Worm (Caenorhabditis elegans): ENCODE data around the gene nep-4.
A peak's percentile ranks its signal among the peaks of the same experiment; 100 is the strongest.

Gene nep-4

DNA sequence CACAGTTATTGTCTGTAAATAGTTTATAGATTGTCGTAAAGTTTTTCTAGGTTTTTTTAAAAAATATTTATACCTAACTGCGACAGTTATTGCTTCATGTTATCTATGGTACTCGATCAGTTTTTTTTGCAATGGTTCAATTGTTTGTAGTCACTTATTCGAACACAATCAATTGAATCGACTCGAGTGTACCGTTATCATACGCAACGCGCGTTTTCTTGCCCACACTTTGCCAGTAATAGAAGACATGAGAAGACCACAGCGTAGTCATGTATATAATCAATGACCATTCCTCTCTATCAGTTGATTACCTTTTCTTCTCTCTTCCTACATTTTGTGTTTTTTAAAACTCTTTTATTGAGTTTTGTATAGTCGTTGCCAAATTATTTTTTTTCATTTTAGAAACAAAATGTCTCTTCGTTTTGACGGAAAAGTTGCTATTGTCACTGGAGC is 45.2 kb downstream of the nep-4 start, which contains the start of gene dhs-28 (continued):
- no peak for TF ChIP-seq nhr-6 (tag; optimal IDR thresholded peaks at IDR 0.05)
- TF ChIP-seq nhr-76 (tag; optimal IDR thresholded peaks at IDR 0.05), result no peak
- no peak for TF ChIP-seq lim-7 (GFP tag; IDR thresholded peaks at IDR 0.05)
- peak; percentile 87 for TF ChIP-seq aha-1 (tag)
- no peak for TF ChIP-seq dpl-1 (GFP tag; optimal IDR thresholded peaks at IDR 0.05)
- TF ChIP-seq rbr-2 (tag; optimal IDR thresholded peaks at IDR 0.05), result no peak
- no peak for TF ChIP-seq zip-11 (GFP tag; IDR thresholded peaks at IDR 0.05)
- no peak for TF ChIP-seq nhr-77 (tag; optimal IDR thresholded peaks at IDR 0.05)
- no peak for TF ChIP-seq ces-1 (GFP tag; optimal IDR thresholded peaks at IDR 0.05)
- no peak for TF ChIP-seq zag-1 (tag; optimal IDR thresholded peaks at IDR 0.05)
- no peak for TF ChIP-seq zfp-3 (GFP tag; conservative IDR thresholded peaks at IDR 0.05)
- TF ChIP-seq mxl-2 (GFP tag; conservative IDR thresholded peaks at IDR 0.05), result no peak
- TF ChIP-seq mdt-29 (GFP tag; IDR thresholded peaks at IDR 0.05), result no peak
- no peak for TF ChIP-seq gei-8 (GFP tag; optimal IDR thresholded peaks at IDR 0.05)
- no peak for TF ChIP-seq php-3 (GFP tag; IDR thresholded peaks at IDR 0.05)
- no peak for TF ChIP-seq nhr-237 (tag; optimal IDR thresholded peaks at IDR 0.05)
- no peak for TF ChIP-seq ZK337.2 (GFP tag; IDR thresholded peaks at IDR 0.05)
- TF ChIP-seq mes-2 (tag; optimal IDR thresholded peaks at IDR 0.05; ENCODE audit: poor library complexity, severe bottlenecking), result peak; percentile 58
- no peak for TF ChIP-seq zip-2 (tag; optimal IDR thresholded peaks at IDR 0.05)

DNA sequence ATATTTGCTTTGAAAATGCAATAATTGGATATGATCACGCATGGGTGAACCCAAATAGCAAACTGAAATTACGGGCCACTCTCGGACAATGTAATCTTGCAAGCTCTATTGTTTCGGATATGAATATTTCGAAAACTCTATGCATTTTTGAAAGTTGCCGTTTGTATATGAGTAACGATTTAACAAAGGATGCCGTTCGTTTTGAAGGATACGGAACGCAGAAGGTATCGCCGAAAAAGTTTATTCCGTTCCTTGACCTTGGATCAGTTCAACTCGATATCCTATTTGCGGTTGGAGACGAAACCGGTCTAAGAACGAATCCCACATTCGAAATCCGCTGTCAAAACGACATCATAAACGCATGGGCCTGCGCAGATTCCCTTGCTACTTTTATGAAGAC is 50.2 kb downstream of the nep-4 start:
- no peak for TF ChIP-seq lin-29 (GFP tag; IDR thresholded peaks at IDR 0.05)
- TF ChIP-seq aha-1 (tag), result peak; percentile 96

Measured in whole organism, L4 larva.